Worm (Caenorhabditis elegans) whole organism, L2 larva: ENCODE data around the gene cyp-35A3.

ENCODE experiments used
- ama-1 ChIP-seq: fragments of 150-350 bp; optimal IDR thresholded peaks from 2 replicates; lab custom pipeline; 2018; ENCODE audit warnings: inconsistent platforms
- blmp-1 ChIP-seq: sonication (generic microtip); optimal IDR thresholded peaks from 2 replicates; lab custom pipeline; 2017; ENCODE audit warnings: missing genetic modification characterization, mild to moderate bottlenecking, missing compliant biosample characterization, antibody characterized with exemption, moderate library complexity; ENCODE audit not compliant: insufficient read depth
- ceh-82 ChIP-seq: fragments of 150-350 bp; optimal IDR thresholded peaks from 2 replicates; lab custom pipeline; 2014; ENCODE audit warnings: missing biosample characterization, missing genetic modification characterization
- dmd-4 ChIP-seq: sonication (generic microtip); optimal IDR thresholded peaks from 2 replicates; lab custom pipeline; 2017; ENCODE audit warnings: missing biosample characterization, missing genetic modification characterization
- elt-3 ChIP-seq: sonication (generic microtip); optimal IDR thresholded peaks from 2 replicates; lab custom pipeline; 2017; ENCODE audit warnings: missing biosample characterization, missing genetic modification characterization
- fos-1 ChIP-seq: fragments of 150-350 bp; optimal IDR thresholded peaks from 2 replicates; lab custom pipeline; 2014; ENCODE audit warnings: missing biosample characterization, missing genetic modification characterization
- lin-13 ChIP-seq: fragments of 150-350 bp; optimal IDR thresholded peaks from 2 replicates; lab custom pipeline; 2014; ENCODE audit warnings: missing biosample characterization, missing genetic modification reagents, missing genetic modification characterization
- lin-39 ChIP-seq: fragments of 150-350 bp; optimal IDR thresholded peaks from 2 replicates; lab custom pipeline; 2014; ENCODE audit warnings: missing biosample characterization, missing genetic modification reagents, missing genetic modification characterization
- lsy-2 ChIP-seq, 2 experiments: fragments of 150-350 bp in 1 of 2; sonication (generic microtip) in 1 of 2; optimal IDR thresholded peaks; 2 replicates each; lab custom pipeline; 2014 to 2017; ENCODE audit warnings: missing biosample characterization in 2 of 2, missing genetic modification characterization in 2 of 2
- nhr-237 ChIP-seq: fragments of 150-350 bp; optimal IDR thresholded peaks from 2 replicates; lab custom pipeline; 2014; ENCODE audit warnings: missing biosample characterization, missing genetic modification characterization
- snpc-4 ChIP-seq: fragments of 150-350 bp; optimal IDR thresholded peaks from 2 replicates; lab custom pipeline; 2014; ENCODE audit warnings: missing biosample characterization, missing genetic modification characterization
- unc-55 ChIP-seq: fragments of 150-350 bp; sonication (generic microtip); optimal IDR thresholded peaks from 3 replicates; lab custom pipeline; 2014; ENCODE audit warnings: missing biosample characterization, missing genetic modification reagents, missing genetic modification characterization
- unc-62 ChIP-seq: fragments of 150-350 bp; optimal IDR thresholded peaks from 2 replicates; lab custom pipeline; 2014; ENCODE audit warnings: missing biosample characterization, missing genetic modification reagents, missing genetic modification characterization

ce11 chrV:3972846-3973245 is 49.6 kb upstream of the cyp-35A3 start, which contains the start of gene cyp-34A10:
- TF ChIP-seq elt-3 (no peak), snpc-4 (tag; lab: Kevin White, UChicago) (no peak), unc-62 (GFP tag; lab: Kevin White, UChicago) (no peak), nhr-237 (no peak), lin-39 (tag; lab: Kevin White, UChicago) (no peak), dmd-4 (no peak), ceh-82 (tag; lab: Kevin White, UChicago) (no peak), ama-1 (lab: Kevin White, UChicago) (no peak), unc-55 (GFP tag; lab: Kevin White, UChicago) (no peak), lin-13 (GFP tag; lab: Kevin White, UChicago) (no peak), blmp-1 (tag; lab: Kevin White, UChicago) (no peak), fos-1 (tag; lab: Kevin White, UChicago) (no peak), lsy-2 (tag; optimal IDR thresholded peaks at IDR 0.05; lab: Kevin White, UChicago) (no peak)
